Fruit fly (Drosophila melanogaster): Measurements from ENCODE around the gene CG10710.

Gene CG10710

DNA sequence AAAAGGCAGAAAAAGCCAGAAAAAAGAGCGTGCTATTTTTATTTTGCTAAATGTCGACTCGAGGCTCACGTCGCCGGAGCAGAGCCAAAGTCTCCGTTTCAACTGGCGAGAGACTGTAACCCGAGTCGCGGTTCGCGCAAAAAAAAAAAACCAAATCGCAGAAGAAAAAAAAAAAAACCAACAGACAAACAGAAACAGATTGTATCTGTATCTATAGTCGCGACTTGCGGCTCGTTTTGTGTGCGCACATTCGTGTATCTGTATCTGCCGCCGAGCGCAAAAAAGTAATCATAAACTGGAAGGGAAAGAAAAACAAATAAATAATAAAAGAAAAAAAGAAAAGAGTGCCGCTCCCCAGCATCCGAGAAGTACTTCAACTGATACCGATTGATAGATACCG lies 24.3 kb downstream of the CG10710 start (continued):
- TF ChIP-seq cyc (GFP tag; optimal IDR thresholded peaks at IDR 0.05) (no peak), CG6808 (GFP tag; optimal IDR thresholded peaks at IDR 0.05) (peak; percentile 94), esn (GFP tag; optimal IDR thresholded peaks at IDR 0.05) (peak; percentile 14), Sox102F (GFP tag; optimal IDR thresholded peaks at IDR 0.05) (no peak), CG3919 (GFP tag; optimal IDR thresholded peaks at IDR 0.05) (peak; percentile 75), CG6163 (GFP tag; IDR thresholded peaks at IDR 0.05) (peak; percentile 97), svp (GFP tag) (peak; percentile 88), CG34406 (GFP tag; optimal IDR thresholded peaks at IDR 0.05) (peak; percentile 54), CG8119 (GFP tag; IDR thresholded peaks at IDR 0.05) (peak; percentile 93), fkh (GFP tag; optimal IDR thresholded peaks at IDR 0.05) (no peak), vri (GFP tag; optimal IDR thresholded peaks at IDR 0.05) (peak; percentile 67), net (GFP tag; optimal IDR thresholded peaks at IDR 0.05) (peak; percentile 90), CG6854 (GFP tag; optimal IDR thresholded peaks at IDR 0.05) (no peak)

DNA sequence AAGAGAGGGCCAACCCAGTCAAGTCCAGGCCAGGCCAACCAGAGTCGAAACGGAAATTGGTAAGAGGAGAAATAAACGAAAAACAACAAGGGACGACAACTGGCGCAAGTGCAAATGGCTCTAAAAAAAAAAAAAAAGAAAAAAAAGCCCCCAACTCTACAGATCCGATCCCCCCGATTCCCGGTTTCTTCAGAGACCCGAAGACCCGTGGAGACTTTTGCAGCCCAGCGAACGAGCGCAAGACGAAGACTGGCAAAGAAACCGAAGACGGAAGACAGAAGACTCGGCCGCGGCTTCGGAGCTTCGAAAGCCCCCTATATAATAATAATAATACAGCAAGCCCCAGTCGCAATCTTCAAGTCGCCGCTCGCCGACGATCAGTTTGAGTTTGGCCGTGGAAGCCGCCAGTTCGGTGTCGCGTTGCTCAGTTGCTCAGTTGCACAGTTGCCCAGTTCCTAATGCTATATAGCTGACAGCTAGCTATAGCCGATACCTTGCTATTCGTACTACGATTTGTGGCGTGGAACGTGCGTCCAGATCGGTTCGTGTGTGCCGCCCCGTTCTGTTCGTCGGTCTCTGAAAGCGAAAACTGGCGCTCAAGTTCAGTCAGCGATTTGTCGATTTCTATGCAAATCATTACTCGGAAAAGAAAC lies 24.9 kb downstream of the CG10710 start:
- TF ChIP-seq CG3032 (tag; optimal IDR thresholded peaks at IDR 0.05) (no peak), CG4318 (GFP tag; optimal IDR thresholded peaks at IDR 0.05) (no peak), Eip93F (GFP tag; optimal IDR thresholded peaks at IDR 0.05) (peak; percentile 56), CG11762 (GFP tag; optimal IDR thresholded peaks at IDR 0.05; ENCODE audit: insufficient read depth) (peak; percentile 51), Sox15 (GFP tag; optimal IDR thresholded peaks at IDR 0.05) (no peak), CG15336 (GFP tag; IDR thresholded peaks at IDR 0.05) (peak; percentile 67), CG6792 (GFP tag; optimal IDR thresholded peaks at IDR 0.05) (peak; percentile 44), eg (GFP tag; IDR thresholded peaks at IDR 0.05) (peak; percentile 68), Ets21C (GFP tag; optimal IDR thresholded peaks at IDR 0.05) (no peak), Smox (GFP tag; optimal IDR thresholded peaks at IDR 0.05) (no peak), fkh (GFP tag; optimal IDR thresholded peaks at IDR 0.05) (no peak), CG6276 (GFP tag; optimal IDR thresholded peaks at IDR 0.05) (no peak), Met (GFP tag; optimal IDR thresholded peaks at IDR 0.05) (peak; percentile 20), CG7368 (GFP tag; optimal IDR thresholded peaks at IDR 0.05) (peak; percentile 57), Sox14 (GFP tag; optimal IDR thresholded peaks at IDR 0.05) (peak; percentile 35), CG10669 (GFP tag; optimal IDR thresholded peaks at IDR 0.05) (peak; percentile 46), CG3919 (GFP tag; optimal IDR thresholded peaks at IDR 0.05) (peak; percentile 59), CG8119 (GFP tag; IDR thresholded peaks at IDR 0.05) (peak; percentile 62; the same call in 2 of the 3 replicates), fd85E (GFP tag; optimal IDR thresholded peaks at IDR 0.05) (peak; percentile 49), achi (GFP tag; optimal IDR thresholded peaks at IDR 0.05) (peak; percentile 33), CG11294 (GFP tag; IDR thresholded peaks at IDR 0.05) (no peak), topi (GFP tag; optimal IDR thresholded peaks at IDR 0.05) (peak; percentile 31), esn (GFP tag; optimal IDR thresholded peaks at IDR 0.05) (peak; percentile 56), salr (GFP tag; optimal IDR thresholded peaks at IDR 0.05) (peak in 1 of 2 experiments; percentile 14), acj6 (GFP tag; optimal IDR thresholded peaks at IDR 0.05) (peak; percentile 9), CG9139 (GFP tag; optimal IDR thresholded peaks at IDR 0.05) (peak; percentile 88), fd59A (GFP tag; optimal IDR thresholded peaks at IDR 0.05) (peak; percentile 10), Eip75B (GFP tag; optimal IDR thresholded peaks at IDR 0.05) (peak; percentile 14), Eip78C (GFP tag) (peak; percentile 88), vri (GFP tag; optimal IDR thresholded peaks at IDR 0.05) (peak; percentile 75), Ets96B (tag; optimal IDR thresholded peaks at IDR 0.05) (peak; percentile 32), Hr39 (GFP tag; optimal IDR thresholded peaks at IDR 0.05) (no peak), CG34406 (GFP tag; optimal IDR thresholded peaks at IDR 0.05) (peak; percentile 68), CG8632 (GFP tag; optimal IDR thresholded peaks at IDR 0.05) (peak; percentile 63), Lpt (GFP tag; optimal IDR thresholded peaks at IDR 0.05) (peak; percentile 55), Gug (GFP tag; IDR thresholded peaks at IDR 0.05) (no peak), dsx (GFP tag; optimal IDR thresholded peaks at IDR 0.05; ENCODE audit: poor library complexity, severe bottlenecking) (peak; percentile 40), CG32006 (GFP tag; optimal IDR thresholded peaks at IDR 0.05) (no peak), net (GFP tag; optimal IDR thresholded peaks at IDR 0.05) (peak; percentile 72), Hr38 (GFP tag; optimal IDR thresholded peaks at IDR 0.05) (no peak), svp (GFP tag) (peak; percentile 85), cyc (GFP tag; optimal IDR thresholded peaks at IDR 0.05) (no peak), pdm3 (GFP tag; optimal IDR thresholded peaks at IDR 0.05) (peak; percentile 39), Hr4 (GFP tag; optimal IDR thresholded peaks at IDR 0.05) (no peak)

Data from whole organism, prepupa.